Fruit fly (Drosophila melanogaster) whole organism, embryonic: Measurements from ENCODE around the gene Reck.
A peak's percentile ranks its signal among the peaks of the same experiment; 100 is the strongest.

Source experiments
- Adf1 ChIP-seq: fragments of 200-800 bp; sonication (Bioruptor generic); IDR thresholded peaks from 2 replicates; pipeline ENCODE4 v1.3.6; 2022; ENCODE audit warnings: missing biosample characterization, missing genetic modification characterization
- Asciz ChIP-seq: fragments of 200-800 bp; sonication (Bioruptor generic); optimal IDR thresholded peaks from 2 replicates; lab custom pipeline; 2017; ENCODE audit warnings: missing biosample characterization, mild to moderate bottlenecking, missing genetic modification characterization, missing genetic modification reagents
- CG10431 ChIP-seq: fragments of 200-800 bp; sonication (Bioruptor generic); optimal IDR thresholded peaks from 3 replicates; lab custom pipeline; 2018; ENCODE audit warnings: missing biosample characterization, mild to moderate bottlenecking, missing genetic modification characterization
- CG11504 ChIP-seq: fragments of 200-800 bp; sonication (Bioruptor generic); optimal IDR thresholded peaks from 3 replicates; lab custom pipeline; 2019; ENCODE audit warnings: missing biosample characterization, mild to moderate bottlenecking, missing genetic modification characterization, moderate library complexity
- CG11695 ChIP-seq: fragments of 200-800 bp; sonication (Bioruptor generic); IDR thresholded peaks from 3 replicates; pipeline ENCODE4 v1.3.6; 2022; ENCODE audit warnings: missing biosample characterization, missing genetic modification characterization
- CG11723 ChIP-seq: fragments of 200-800 bp; sonication (Bioruptor generic); optimal IDR thresholded peaks from 2 replicates; lab custom pipeline; 2017; ENCODE audit warnings: missing biosample characterization, mild to moderate bottlenecking, missing genetic modification characterization
- CG12391 ChIP-seq: fragments of 200-800 bp; sonication (Bioruptor generic); optimal IDR thresholded peaks from 3 replicates; lab custom pipeline; 2018; ENCODE audit warnings: missing biosample characterization, mild to moderate bottlenecking, missing genetic modification characterization, moderate library complexity
- CG12942 ChIP-seq: fragments of 200-800 bp; sonication (Bioruptor generic); optimal IDR thresholded peaks from 3 replicates; lab custom pipeline; 2016; ENCODE audit warnings: missing biosample characterization, missing genetic modification characterization
- CG16813 ChIP-seq: fragments of 200-800 bp; sonication (Bioruptor generic); IDR thresholded peaks from 3 replicates; pipeline ENCODE4 v1.3.6; 2022; ENCODE audit warnings: missing biosample characterization, missing genetic modification characterization; ENCODE audit not compliant: partially characterized antibody
- CG17568 ChIP-seq: fragments of 200-800 bp; sonication (Bioruptor generic); optimal IDR thresholded peaks from 2 replicates; lab custom pipeline; 2018; ENCODE audit warnings: missing biosample characterization, mild to moderate bottlenecking, missing genetic modification characterization, moderate library complexity
- CG17829 ChIP-seq: fragments of 200-800 bp; optimal IDR thresholded peaks from 2 replicates; lab custom pipeline; 2019; ENCODE audit warnings: missing biosample characterization, mild to moderate bottlenecking, missing genetic modification characterization, moderate library complexity
- CG2712 ChIP-seq: fragments of 200-800 bp; optimal IDR thresholded peaks from 3 replicates; lab custom pipeline; 2019; ENCODE audit warnings: missing biosample characterization, mild to moderate bottlenecking, missing genetic modification characterization, moderate library complexity
- CG3163 ChIP-seq: fragments of 200-800 bp; sonication (Bioruptor generic); optimal IDR thresholded peaks from 3 replicates; lab custom pipeline; 2016; ENCODE audit warnings: missing biosample characterization, missing genetic modification characterization
- CG32767 ChIP-seq: fragments of 200-800 bp; sonication (Bioruptor generic); IDR thresholded peaks from 2 replicates; pipeline ENCODE4 v1.3.6; 2022; ENCODE audit warnings: missing biosample characterization, missing genetic modification characterization
- CG33557 ChIP-seq: fragments of 200-800 bp; sonication (Bioruptor generic); optimal IDR thresholded peaks from 2 replicates; lab custom pipeline; 2019; ENCODE audit warnings: missing biosample characterization, mild to moderate bottlenecking, missing genetic modification characterization, moderate library complexity
- CG4282 ChIP-seq: fragments of 200-800 bp; sonication (Bioruptor generic); optimal IDR thresholded peaks from 2 replicates; lab custom pipeline; 2016; ENCODE audit warnings: missing biosample characterization, missing genetic modification characterization
- CG4617 ChIP-seq: fragments of 200-800 bp; sonication (Bioruptor generic); optimal IDR thresholded peaks from 3 replicates; lab custom pipeline; 2016; ENCODE audit warnings: missing biosample characterization, missing genetic modification characterization, borderline replicate concordance
- CG6654 ChIP-seq: fragments of 200-800 bp; sonication (Bioruptor generic); optimal IDR thresholded peaks from 2 replicates; lab custom pipeline; 2017; ENCODE audit warnings: missing biosample characterization, mild to moderate bottlenecking, missing genetic modification characterization
- CG7839 ChIP-seq: fragments of 200-800 bp; sonication (Bioruptor generic); optimal IDR thresholded peaks from 3 replicates; lab custom pipeline; 2018; ENCODE audit warnings: missing biosample characterization, mild to moderate bottlenecking, missing genetic modification characterization, moderate library complexity
- CG9437 ChIP-seq: fragments of 200-800 bp; sonication (Bioruptor generic); optimal IDR thresholded peaks from 2 replicates; lab custom pipeline; 2018; ENCODE audit warnings: missing biosample characterization, mild to moderate bottlenecking, missing genetic modification characterization
- CTCF ChIP-seq: fragments of 200-800 bp; sonication (Bioruptor generic); optimal IDR thresholded peaks from 2 replicates; lab custom pipeline; 2017; ENCODE audit warnings: missing biosample characterization, mild to moderate bottlenecking, missing genetic modification characterization, moderate library complexity
- Drgx ChIP-seq: fragments of 200-800 bp; sonication (Bioruptor generic); IDR thresholded peaks from 2 replicates; pipeline ENCODE4 v1.3.6; 2022; ENCODE audit warnings: missing biosample characterization, missing genetic modification characterization
- E2f2 ChIP-seq: fragments of 200-800 bp; sonication (Bioruptor generic); IDR thresholded peaks from 2 replicates; pipeline ENCODE4 v1.3.6; 2022; ENCODE audit warnings: missing biosample characterization, missing genetic modification characterization
- Ets65A ChIP-seq: fragments of 200-800 bp; sonication (Bioruptor generic); peaks from one replicate; lab custom pipeline; 2016; ENCODE audit warnings: missing biosample characterization, missing genetic modification characterization
- HHEX ChIP-seq: fragments of 200-800 bp; sonication (Bioruptor generic); optimal IDR thresholded peaks from 3 replicates; lab custom pipeline; 2017; ENCODE audit warnings: missing biosample characterization, mild to moderate bottlenecking, missing genetic modification characterization, missing genetic modification reagents
- HLH4C ChIP-seq: fragments of 200-800 bp; sonication (Bioruptor generic); IDR thresholded peaks from 3 replicates; pipeline ENCODE4 v1.3.6; 2022; ENCODE audit warnings: missing biosample characterization, missing genetic modification characterization; ENCODE audit not compliant: partially characterized antibody
- Mrtf ChIP-seq: fragments of 200-800 bp; sonication (Bioruptor generic); IDR thresholded peaks from 3 replicates; pipeline ENCODE4 v1.3.6; 2022; ENCODE audit warnings: missing biosample characterization, missing genetic modification characterization
- NC2β ChIP-seq: fragments of 200-800 bp; sonication (Bioruptor generic); optimal IDR thresholded peaks from 2 replicates; lab custom pipeline; 2016; ENCODE audit warnings: missing biosample characterization, missing genetic modification characterization
- Ptx1 ChIP-seq: fragments of 200-800 bp; sonication (Bioruptor generic); IDR thresholded peaks from 2 replicates; pipeline ENCODE4 v1.3.6; 2022; ENCODE audit warnings: missing biosample characterization, missing genetic modification characterization
- Ravus ChIP-seq: fragments of 200-800 bp; sonication (Bioruptor generic); IDR thresholded peaks from 2 replicates; pipeline ENCODE4 v1.3.6; 2022; ENCODE audit warnings: missing biosample characterization, missing genetic modification characterization
- Rx ChIP-seq: fragments of 200-800 bp; sonication (Bioruptor generic); IDR thresholded peaks from 2 replicates; pipeline ENCODE4 v1.3.6; 2022; ENCODE audit warnings: missing biosample characterization, missing genetic modification characterization
- Scr ChIP-seq: fragments of 200-800 bp; sonication (Bioruptor generic); IDR thresholded peaks from 2 replicates; pipeline ENCODE4 v1.3.6; 2022; ENCODE audit warnings: missing biosample characterization, missing genetic modification characterization; ENCODE audit not compliant: partially characterized antibody
- Sry-δ ChIP-seq: fragments of 200-800 bp; sonication (Bioruptor generic); optimal IDR thresholded peaks from 2 replicates; lab custom pipeline; 2016; ENCODE audit warnings: missing biosample characterization, missing genetic modification characterization
- Trl ChIP-seq, 3 experiments: fragments of >200 bp in 2 of 3; fragments of 200-800 bp in 1 of 3; sonication (Bioruptor generic) in 1 of 3; optimal IDR thresholded peaks; 2 replicates in 1 of 3; 3 replicates in 2 of 3; lab custom pipeline; 2016 to 2017; ENCODE audit warnings: missing biosample characterization in 1 of 3, missing genetic modification characterization in 1 of 3
- cwo ChIP-seq: fragments of 200-800 bp; sonication (Bioruptor generic); optimal IDR thresholded peaks from 3 replicates; lab custom pipeline; 2017; ENCODE audit warnings: missing biosample characterization, missing genetic modification characterization, mild to moderate bottlenecking, moderate library complexity, missing genetic modification reagents
- ems ChIP-seq: fragments of 200-800 bp; sonication (Bioruptor generic); optimal IDR thresholded peaks from 3 replicates; lab custom pipeline; 2016; ENCODE audit warnings: missing biosample characterization, missing genetic modification characterization
- gem ChIP-seq: fragments of 200-800 bp; sonication (Bioruptor generic); optimal IDR thresholded peaks from 2 replicates; lab custom pipeline; 2019; ENCODE audit warnings: missing biosample characterization, mild to moderate bottlenecking, missing genetic modification characterization, moderate library complexity
- grau ChIP-seq: fragments of 200-800 bp; optimal IDR thresholded peaks from 3 replicates; lab custom pipeline; 2019; ENCODE audit warnings: missing biosample characterization, mild to moderate bottlenecking, missing genetic modification characterization, moderate library complexity
- gro ChIP-seq: fragments of 200-800 bp; sonication (Bioruptor generic); optimal IDR thresholded peaks from 2 replicates; lab custom pipeline; 2016; ENCODE audit warnings: missing biosample characterization, missing genetic modification characterization
- ham ChIP-seq: fragments of 200-800 bp; sonication (Bioruptor generic); IDR thresholded peaks from 2 replicates; pipeline ENCODE4 v1.3.6; 2022; ENCODE audit warnings: missing biosample characterization, missing genetic modification characterization
- her ChIP-seq: fragments of 200-800 bp; sonication (Bioruptor generic); optimal IDR thresholded peaks from 2 replicates; lab custom pipeline; 2016; ENCODE audit warnings: missing biosample characterization, missing genetic modification characterization
- kay ChIP-seq: fragments of 200-800 bp; sonication (Bioruptor generic); optimal IDR thresholded peaks from 2 replicates; lab custom pipeline; 2016; ENCODE audit warnings: missing biosample characterization, missing genetic modification characterization
- ken ChIP-seq: fragments of 200-800 bp; sonication (Bioruptor generic); IDR thresholded peaks from 3 replicates; pipeline ENCODE4 v1.3.6; 2022; ENCODE audit warnings: missing biosample characterization, missing genetic modification characterization
- lilli ChIP-seq: fragments of 200-800 bp; sonication (Bioruptor generic); optimal IDR thresholded peaks from 3 replicates; lab custom pipeline; 2016; ENCODE audit warnings: missing biosample characterization, missing genetic modification characterization
- nmo ChIP-seq: fragments of 200-800 bp; sonication (Bioruptor generic); optimal IDR thresholded peaks from 2 replicates; lab custom pipeline; 2018; ENCODE audit warnings: missing biosample characterization, mild to moderate bottlenecking, missing genetic modification characterization, moderate library complexity
- org-1 ChIP-seq: fragments of 200-800 bp; sonication (Bioruptor generic); optimal IDR thresholded peaks from 2 replicates; lab custom pipeline; 2017; ENCODE audit warnings: missing biosample characterization, missing genetic modification characterization
- pho ChIP-seq: fragments of 200-800 bp; sonication (Bioruptor generic); optimal IDR thresholded peaks from 2 replicates; lab custom pipeline; 2016; ENCODE audit warnings: missing biosample characterization, missing genetic modification characterization
- tap ChIP-seq: fragments of 200-800 bp; optimal IDR thresholded peaks from 3 replicates; lab custom pipeline; 2019; ENCODE audit warnings: missing biosample characterization, mild to moderate bottlenecking, missing genetic modification characterization, moderate library complexity
- tin ChIP-seq: fragments of 200-800 bp; sonication (Bioruptor generic); optimal IDR thresholded peaks from 3 replicates; lab custom pipeline; 2016; ENCODE audit warnings: missing biosample characterization, missing genetic modification characterization
- twi ChIP-seq: fragments of 200-800 bp; optimal IDR thresholded peaks from 2 replicates; lab custom pipeline; 2019; ENCODE audit warnings: missing biosample characterization, mild to moderate bottlenecking, missing genetic modification characterization, moderate library complexity

Gene Reck

DNA sequence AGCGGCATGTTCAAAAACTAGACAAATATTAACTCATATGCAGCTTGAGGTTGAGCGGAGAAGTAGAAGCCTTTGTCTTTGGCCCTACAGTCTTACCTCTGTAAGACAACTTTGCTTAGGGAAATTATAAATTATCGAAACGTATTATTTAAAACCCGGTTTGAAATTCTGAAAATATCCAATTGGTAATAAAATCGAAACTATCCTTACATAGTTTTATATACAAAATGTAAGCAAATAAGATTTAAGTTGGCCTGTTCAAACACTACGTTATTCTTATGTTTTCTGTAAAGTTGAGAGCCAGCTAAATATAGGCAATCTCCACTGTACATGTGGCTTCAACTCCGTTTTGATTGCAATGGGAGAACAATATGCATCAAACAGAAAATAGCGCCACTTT is 566 bp downstream of the Reck start:
- TF ChIP-seq CG2712 (tag; lab: Kevin White, UChicago): peak; percentile 23
- TF ChIP-seq ems (GFP tag; lab: Kevin White, UChicago): no peak
- TF ChIP-seq CG17829: no peak
- no peak for TF ChIP-seq cwo (GFP tag; lab: Kevin White, UChicago)
- TF ChIP-seq CG10431 (GFP tag; lab: Kevin White, UChicago): no peak
- peak; percentile 45; the same call in 1 of the 2 replicates for TF ChIP-seq Drgx (GFP tag; lab: Robert Waterston, UW)
- peak; percentile 2 for TF ChIP-seq CG7839 (tag; lab: Kevin White, UChicago)
- TF ChIP-seq CG6654 (GFP tag; lab: Kevin White, UChicago): no peak
- no peak for TF ChIP-seq CG4617 (GFP tag; lab: Kevin White, UChicago)
- no peak for TF ChIP-seq nmo (GFP tag; lab: Kevin White, UChicago)
- no peak for TF ChIP-seq HLH4C (GFP tag; lab: Robert Waterston, UW)
- peak; percentile 20 for TF ChIP-seq CG11504 (tag; lab: Kevin White, UChicago)
- TF ChIP-seq CG11695: no peak
- peak; percentile 2 for TF ChIP-seq tin (GFP tag; lab: Kevin White, UChicago)
- TF ChIP-seq gem: peak; percentile 28
- no peak for TF ChIP-seq Asciz (GFP tag; lab: Kevin White, UChicago)
- peak; percentile 73 for TF ChIP-seq grau (tag; lab: Kevin White, UChicago)
- TF ChIP-seq CG32767: no peak
- TF ChIP-seq Ets65A (GFP tag; lab: Kevin White, UChicago): peak; percentile 62
- TF ChIP-seq gro (GFP tag; lab: Kevin White, UChicago): no peak

dm6 chr3L:15011638-15012335 is 2.1 kb downstream of the Reck start:
- TF ChIP-seq CG16813 (GFP tag; lab: Robert Waterston, UW): no peak
- peak; percentile 57 for TF ChIP-seq CG12942 (GFP tag; lab: Kevin White, UChicago)
- no peak for TF ChIP-seq CTCF
- peak; percentile 47 for TF ChIP-seq kay (GFP tag; lab: Kevin White, UChicago)
- 0 out of 2 replicates have a peak, but pooled peaks have one; percentile 44 for TF ChIP-seq E2f2 (GFP tag; lab: Robert Waterston, UW)
- TF ChIP-seq NC2β (GFP tag; lab: Kevin White, UChicago): no peak
- TF ChIP-seq her (GFP tag; lab: Kevin White, UChicago): no peak
- TF ChIP-seq Adf1 (GFP tag; lab: Robert Waterston, UW): no peak
- TF ChIP-seq lilli (GFP tag; lab: Kevin White, UChicago): peak; percentile 50
- TF ChIP-seq CG4282: no peak
- TF ChIP-seq Scr (GFP tag; lab: Robert Waterston, UW): no peak
- no peak for TF ChIP-seq Trl (optimal IDR thresholded peaks at IDR 0.05; lab: Kevin White, UChicago)
- peak; percentile 3 for TF ChIP-seq Trl (GFP tag; optimal IDR thresholded peaks at IDR 0.05; lab: Kevin White, UChicago)
- TF ChIP-seq CG33557 (GFP tag; lab: Kevin White, UChicago): peak; percentile 78
- peak; percentile 82 for TF ChIP-seq Ptx1
- TF ChIP-seq ken (GFP tag; lab: Robert Waterston, UW): peak; percentile 65; the same call in 2 of the 3 replicates
- peak; percentile 23; the same call in 1 of the 2 replicates for TF ChIP-seq Ravus (GFP tag; lab: Robert Waterston, UW)
- TF ChIP-seq CG3163: no peak
- TF ChIP-seq CG9437 (GFP tag; lab: Kevin White, UChicago): peak; percentile 69
- peak; percentile 62 for TF ChIP-seq org-1 (GFP tag; lab: Kevin White, UChicago)
- TF ChIP-seq Sry-δ (GFP tag; lab: Kevin White, UChicago): no peak
- peak; percentile 61 for TF ChIP-seq twi (tag; lab: Kevin White, UChicago)
- TF ChIP-seq HHEX (GFP tag; lab: Kevin White, UChicago): peak; percentile 71
- TF ChIP-seq ham (GFP tag; lab: Robert Waterston, UW): no peak
- peak; percentile 50 for TF ChIP-seq CG17568 (GFP tag; lab: Kevin White, UChicago)
- TF ChIP-seq Rx: 0 out of 2 replicates have a peak, but pooled peaks have one; percentile 11
- peak; percentile 51 for TF ChIP-seq CG11723 (GFP tag; lab: Kevin White, UChicago)
- no peak for TF ChIP-seq pho (GFP tag; lab: Kevin White, UChicago)
- TF ChIP-seq CG12391 (tag; lab: Kevin White, UChicago): peak; percentile 85
- no peak for TF ChIP-seq Mrtf (GFP tag; lab: Robert Waterston, UW)
- peak; percentile 82 for TF ChIP-seq tap
